Worm (Caenorhabditis elegans) whole organism, L4 larva: ENCODE data around the gene fbxb-106.

ENCODE experiments used
- aly-2 ChIP-seq: sonication (generic microtip); optimal IDR thresholded peaks from 2 replicates; lab custom pipeline; 2018; ENCODE audit warnings: missing biosample characterization, missing genetic modification characterization
- ces-1 ChIP-seq: fragments of 150-350 bp; sonication (generic microtip); optimal IDR thresholded peaks from 4 replicates; lab custom pipeline; 2014; ENCODE audit warnings: missing biosample characterization, missing genetic modification reagents, missing genetic modification characterization
- duxl-1 ChIP-seq: sonication (generic microtip); optimal IDR thresholded peaks from 2 replicates; lab custom pipeline; 2016; ENCODE audit warnings: mild to moderate bottlenecking, missing genetic modification characterization, moderate library complexity, missing compliant biosample characterization; ENCODE audit not compliant: poor library complexity
- snpc-4 ChIP-seq: fragments of 150-350 bp; optimal IDR thresholded peaks from 2 replicates; lab custom pipeline; 2014; ENCODE audit warnings: missing biosample characterization, missing genetic modification characterization
- ztf-11 ChIP-seq: fragments of 150-350 bp; optimal IDR thresholded peaks from 2 replicates; lab custom pipeline; 2014; ENCODE audit warnings: missing biosample characterization, missing genetic modification characterization

ce11 chrII:2751278-2751677, 10.9 kb upstream of the fbxb-106 start:
- TF ChIP-seq aly-2 (no peak), ztf-11 (tag; lab: Kevin White, UChicago) (no peak), duxl-1 (tag; lab: Kevin White, UChicago) (no peak), snpc-4 (tag; lab: Kevin White, UChicago) (no peak), ces-1 (GFP tag; lab: Kevin White, UChicago) (no peak)
